Fruit fly (Drosophila melanogaster): ENCODE data around the gene Dhc1.

Gene Dhc1

dm6 chr3R:9603022-9603942 is 71.2 kb downstream of the Dhc1 start:
- TF ChIP-seq sob (GFP tag; IDR thresholded peaks at IDR 0.05) (0 out of 2 replicates have a peak, but pooled peaks have one; percentile 13), ci (GFP tag; IDR thresholded peaks at IDR 0.05) (peak; percentile 56; the same call in 2 of the 3 replicates), CG12769 (tag; optimal IDR thresholded peaks at IDR 0.05) (peak; percentile 9), sd (tag; optimal IDR thresholded peaks at IDR 0.05) (peak; percentile 93), CG11456 (GFP tag; IDR thresholded peaks at IDR 0.05) (0 out of 3 replicates have a peak, but pooled peaks have one; percentile 18), Abd-B (GFP tag; optimal IDR thresholded peaks at IDR 0.05) (no peak), CG2202 (tag; optimal IDR thresholded peaks at IDR 0.05) (peak; percentile 15), HLHmδ (GFP tag; optimal IDR thresholded peaks at IDR 0.05) (peak; percentile 58), Eip74EF (GFP tag; optimal IDR thresholded peaks at IDR 0.05) (peak in 1 of 2 experiments; percentile 7), Vsx1 (GFP tag; optimal IDR thresholded peaks at IDR 0.05) (peak; percentile 16), ash1 (GFP tag; optimal IDR thresholded peaks at IDR 0.05) (no peak), Awh (GFP tag; IDR thresholded peaks at IDR 0.05) (peak; percentile 67), ewg (GFP tag; optimal IDR thresholded peaks at IDR 0.05) (no peak), otp (GFP tag; IDR thresholded peaks at IDR 0.05) (peak; percentile 40; the same call in 1 of the 3 replicates), CG1603 (tag; optimal IDR thresholded peaks at IDR 0.05) (peak; percentile 33), CG11695 (GFP tag; IDR thresholded peaks at IDR 0.05) (no peak), lov (optimal IDR thresholded peaks at IDR 0.05) (no peak), lov (GFP tag; IDR thresholded peaks at IDR 0.05) (0 out of 3 replicates have a peak, but pooled peaks have one; percentile 60), MESR4 (GFP tag; optimal IDR thresholded peaks at IDR 0.05) (no peak), dmrt11E (tag; optimal IDR thresholded peaks at IDR 0.05) (peak; percentile 7), CG2199 (GFP tag; IDR thresholded peaks at IDR 0.05) (0 out of 3 replicates have a peak, but pooled peaks have one; percentile 38), vvl (GFP tag; IDR thresholded peaks at IDR 0.05) (peak; percentile 77), HmgD (GFP tag; optimal IDR thresholded peaks at IDR 0.05) (no peak), CG1233 (GFP tag; optimal IDR thresholded peaks at IDR 0.05) (peak; percentile 10), Stat92E (GFP tag; optimal IDR thresholded peaks at IDR 0.05) (peak in 1 of 3 experiments; percentile 82), kni (GFP tag; optimal IDR thresholded peaks at IDR 0.05) (peak; percentile 93), crol (GFP tag; IDR thresholded peaks at IDR 0.05) (peak; percentile 86), sqz (GFP tag; optimal IDR thresholded peaks at IDR 0.05) (peak; percentile 88), cg (GFP tag; optimal IDR thresholded peaks at IDR 0.05) (peak; percentile 43), Ets65A (GFP tag) (no peak), CG8281 (tag; optimal IDR thresholded peaks at IDR 0.05) (no peak), CG4730 (GFP tag; IDR thresholded peaks at IDR 0.05) (peak; percentile 25; the same call in 1 of the 2 replicates), abd-A (tag; optimal IDR thresholded peaks at IDR 0.05) (peak; percentile 81), chinmo (GFP tag; IDR thresholded peaks at IDR 0.05; ENCODE audit: partially characterized antibody) (peak; percentile 75; the same call in 1 of the 4 replicates), ap (GFP tag; IDR thresholded peaks at IDR 0.05) (no peak), Hr78 (GFP tag; optimal IDR thresholded peaks at IDR 0.05) (peak in 1 of 2 experiments; percentile 64), B-H2 (GFP tag; optimal IDR thresholded peaks at IDR 0.05) (no peak), sens (GFP tag) (peak; percentile 64), oc (tag; optimal IDR thresholded peaks at IDR 0.05) (peak; percentile 55), zf30C (GFP tag; optimal IDR thresholded peaks at IDR 0.05) (no peak), pros (GFP tag; optimal IDR thresholded peaks at IDR 0.05) (peak; percentile 51), ATbp (GFP tag; optimal IDR thresholded peaks at IDR 0.05) (peak; percentile 22), yki (optimal IDR thresholded peaks at IDR 0.05) (no peak), Ptx1 (GFP tag; IDR thresholded peaks at IDR 0.05) (no peak)
